Fruit fly (Drosophila melanogaster): ENCODE data around the gene Mat89Ba.

DNA sequence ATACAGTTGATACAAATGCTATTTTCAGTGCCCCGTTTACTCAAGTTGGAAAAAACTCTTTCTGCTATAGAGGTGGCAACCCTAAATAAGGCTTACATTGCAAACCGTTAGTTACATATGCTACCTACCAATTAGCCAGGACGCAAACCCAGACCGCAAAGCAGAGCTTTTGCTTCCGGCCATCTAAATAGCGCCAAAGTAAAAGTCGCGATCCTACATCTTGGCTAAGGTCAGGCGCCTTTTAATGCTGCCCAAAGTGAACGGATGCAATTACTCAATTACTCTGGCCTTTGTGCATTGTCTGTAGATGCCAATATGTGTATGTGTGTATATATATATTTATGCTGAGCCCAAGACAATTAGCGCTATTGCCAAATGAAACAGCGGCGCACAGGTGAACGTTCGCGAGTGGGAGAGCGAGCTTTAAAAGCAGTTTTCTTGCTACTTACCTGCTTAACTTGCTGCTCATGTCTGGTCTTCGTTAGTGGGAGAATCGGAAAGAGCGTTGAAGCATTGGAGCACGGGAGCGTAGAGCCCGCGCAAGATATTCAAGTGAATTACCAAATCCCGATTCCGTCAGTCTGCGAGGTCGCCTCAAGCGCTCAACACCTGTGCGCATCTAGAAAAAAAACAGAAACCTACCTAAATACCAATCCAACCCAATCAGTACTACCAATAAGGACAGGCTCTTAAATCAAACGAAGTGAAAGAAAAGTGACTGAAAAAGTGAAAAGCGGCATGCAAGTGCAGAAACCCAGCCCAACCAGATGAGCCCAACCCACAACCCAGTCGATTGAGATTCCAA is 33.2 kb upstream of the Mat89Ba start, which contains the start of gene Zip89B:
- TF ChIP-seq CG3032 (tag; optimal IDR thresholded peaks at IDR 0.05) (no peak), achi (GFP tag; optimal IDR thresholded peaks at IDR 0.05) (no peak), net (GFP tag; optimal IDR thresholded peaks at IDR 0.05) (no peak), CG15336 (GFP tag; IDR thresholded peaks at IDR 0.05) (no peak; the same call in 1 of the 2 replicates)
